Fruit fly (Drosophila melanogaster) whole organism, embryonic: ENCODE results near the gene CG32121.

Experiments
- CG10959 ChIP-seq: fragments of 200-800 bp; sonication (Bioruptor generic); IDR thresholded peaks from 2 replicates; pipeline ENCODE4 v1.3.6; 2022; ENCODE audit warnings: missing biosample characterization, missing genetic modification characterization
- CG10979 ChIP-seq: fragments of 200-800 bp; sonication (Bioruptor generic); optimal IDR thresholded peaks from 2 replicates; lab custom pipeline; 2018; ENCODE audit warnings: missing biosample characterization, mild to moderate bottlenecking, missing genetic modification characterization, moderate library complexity
- CG12155 ChIP-seq: fragments of 200-800 bp; sonication (Bioruptor generic); optimal IDR thresholded peaks from 3 replicates; lab custom pipeline; 2016; ENCODE audit warnings: missing biosample characterization, missing genetic modification characterization
- CG12391 ChIP-seq: fragments of 200-800 bp; sonication (Bioruptor generic); optimal IDR thresholded peaks from 3 replicates; lab custom pipeline; 2018; ENCODE audit warnings: missing biosample characterization, mild to moderate bottlenecking, missing genetic modification characterization, moderate library complexity
- CG13775 ChIP-seq: fragments of 200-800 bp; sonication (Bioruptor generic); optimal IDR thresholded peaks from 3 replicates; lab custom pipeline; 2017; ENCODE audit warnings: missing biosample characterization, mild to moderate bottlenecking, missing genetic modification characterization
- CG14441 ChIP-seq: fragments of 200-800 bp; sonication (Bioruptor generic); IDR thresholded peaks from 2 replicates; pipeline ENCODE4 v1.3.6; 2022; ENCODE audit warnings: missing biosample characterization, missing genetic modification characterization
- CG16815 ChIP-seq: fragments of 200-800 bp; sonication (Bioruptor generic); optimal IDR thresholded peaks from 3 replicates; lab custom pipeline; 2017; ENCODE audit warnings: missing biosample characterization, mild to moderate bottlenecking, missing genetic modification characterization
- CG2712 ChIP-seq: fragments of 200-800 bp; optimal IDR thresholded peaks from 3 replicates; lab custom pipeline; 2019; ENCODE audit warnings: missing biosample characterization, mild to moderate bottlenecking, missing genetic modification characterization, moderate library complexity
- CG34224 ChIP-seq: fragments of 200-800 bp; sonication (Bioruptor generic); IDR thresholded peaks from 3 replicates; pipeline ENCODE4 v1.3.6; 2022; ENCODE audit warnings: missing biosample characterization, missing genetic modification characterization; ENCODE audit not compliant: partially characterized antibody
- CG4360 ChIP-seq: fragments of 200-800 bp; sonication (Bioruptor generic); IDR thresholded peaks from 2 replicates; pipeline ENCODE4 v1.3.6; 2022; ENCODE audit warnings: missing biosample characterization, missing genetic modification characterization
- CG4424 ChIP-seq: fragments of 200-800 bp; sonication (Bioruptor generic); optimal IDR thresholded peaks from 3 replicates; lab custom pipeline; 2016; ENCODE audit warnings: missing biosample characterization, missing genetic modification characterization
- CG4707 ChIP-seq: fragments of 200-800 bp; sonication (Bioruptor generic); optimal IDR thresholded peaks from 2 replicates; lab custom pipeline; 2018; ENCODE audit warnings: missing biosample characterization, mild to moderate bottlenecking, missing genetic modification characterization, moderate library complexity
- CG6654 ChIP-seq: fragments of 200-800 bp; sonication (Bioruptor generic); optimal IDR thresholded peaks from 2 replicates; lab custom pipeline; 2017; ENCODE audit warnings: missing biosample characterization, mild to moderate bottlenecking, missing genetic modification characterization
- CG8388 ChIP-seq: fragments of 200-800 bp; sonication (Bioruptor generic); optimal IDR thresholded peaks from 2 replicates; lab custom pipeline; 2019; ENCODE audit warnings: missing biosample characterization, mild to moderate bottlenecking, missing genetic modification characterization, moderate library complexity
- CG9437 ChIP-seq: fragments of 200-800 bp; sonication (Bioruptor generic); optimal IDR thresholded peaks from 2 replicates; lab custom pipeline; 2018; ENCODE audit warnings: missing biosample characterization, mild to moderate bottlenecking, missing genetic modification characterization
- CG9727 ChIP-seq: fragments of 200-800 bp; sonication (Bioruptor generic); optimal IDR thresholded peaks from 3 replicates; lab custom pipeline; 2017; ENCODE audit warnings: missing biosample characterization, mild to moderate bottlenecking, missing genetic modification characterization
- Deaf1 ChIP-seq: fragments of 200-800 bp; optimal IDR thresholded peaks from 3 replicates; lab custom pipeline; 2019; ENCODE audit warnings: missing biosample characterization, mild to moderate bottlenecking, missing genetic modification characterization, moderate library complexity
- Fer1 ChIP-seq: fragments of 200-800 bp; sonication (Bioruptor generic); optimal IDR thresholded peaks from 2 replicates; lab custom pipeline; 2017; ENCODE audit warnings: missing biosample characterization, mild to moderate bottlenecking, missing genetic modification characterization
- Hmr ChIP-seq: fragments of 200-800 bp; sonication (Bioruptor generic); optimal IDR thresholded peaks from 3 replicates; lab custom pipeline; 2017; ENCODE audit warnings: mild to moderate bottlenecking, missing biosample characterization, missing genetic modification reagents, missing genetic modification characterization
- MTF-1 ChIP-seq: fragments of 200-800 bp; sonication (Bioruptor generic); optimal IDR thresholded peaks from 2 replicates; lab custom pipeline; 2018; ENCODE audit warnings: missing biosample characterization, mild to moderate bottlenecking, missing genetic modification characterization, borderline replicate concordance
- Sox100B ChIP-seq: fragments of 200-800 bp; sonication (Bioruptor generic); optimal IDR thresholded peaks from 3 replicates; lab custom pipeline; 2018; ENCODE audit warnings: missing biosample characterization, mild to moderate bottlenecking, missing genetic modification characterization
- Sox102F ChIP-seq: fragments of 200-800 bp; sonication (Bioruptor generic); optimal IDR thresholded peaks from 2 replicates; lab custom pipeline; 2018; ENCODE audit warnings: missing biosample characterization, mild to moderate bottlenecking, missing genetic modification characterization, moderate library complexity
- Ssrp ChIP-seq: fragments of 200-800 bp; sonication (Bioruptor generic); optimal IDR thresholded peaks from 2 replicates; lab custom pipeline; 2018; ENCODE audit warnings: missing biosample characterization, mild to moderate bottlenecking, missing genetic modification characterization, moderate library complexity
- Xbp1 ChIP-seq: fragments of 200-800 bp; sonication (Bioruptor generic); optimal IDR thresholded peaks from 3 replicates; lab custom pipeline; 2016; ENCODE audit warnings: missing biosample characterization, mild to moderate bottlenecking, missing genetic modification characterization
- Xrp1 ChIP-seq: fragments of 200-800 bp; sonication (Bioruptor generic); IDR thresholded peaks from 2 replicates; pipeline ENCODE4 v1.3.6; 2022; ENCODE audit warnings: missing biosample characterization, missing genetic modification characterization
- bcd ChIP-seq: fragments of 200-800 bp; sonication (Bioruptor generic); optimal IDR thresholded peaks from 2 replicates; lab custom pipeline; 2017; ENCODE audit warnings: missing biosample characterization, mild to moderate bottlenecking, missing genetic modification characterization
- cad ChIP-seq: fragments of >200 bp; optimal IDR thresholded peaks from 2 replicates; lab custom pipeline; 2017; ENCODE audit warnings: missing biosample characterization, missing genetic modification characterization
- dimm ChIP-seq: fragments of 200-800 bp; sonication (Bioruptor generic); IDR thresholded peaks from 2 replicates; pipeline ENCODE4 v1.3.6; 2022; ENCODE audit warnings: missing biosample characterization, missing genetic modification characterization
- dmrt11E ChIP-seq: fragments of 200-800 bp; sonication (Bioruptor generic); optimal IDR thresholded peaks from 3 replicates; lab custom pipeline; 2018; ENCODE audit warnings: missing biosample characterization, mild to moderate bottlenecking, missing genetic modification characterization, moderate library complexity
- dmrt99B ChIP-seq: fragments of 200-800 bp; sonication (Bioruptor generic); optimal IDR thresholded peaks from 2 replicates; lab custom pipeline; 2018; ENCODE audit warnings: missing biosample characterization, mild to moderate bottlenecking, missing genetic modification characterization, moderate library complexity
- ems ChIP-seq: fragments of 200-800 bp; sonication (Bioruptor generic); optimal IDR thresholded peaks from 3 replicates; lab custom pipeline; 2016; ENCODE audit warnings: missing biosample characterization, missing genetic modification characterization
- fru ChIP-seq: fragments of >200 bp; optimal IDR thresholded peaks from 2 replicates; lab custom pipeline; 2017
- gfzf ChIP-seq: fragments of 200-800 bp; sonication (Bioruptor generic); optimal IDR thresholded peaks from 2 replicates; lab custom pipeline; 2016; ENCODE audit warnings: missing biosample characterization, mild to moderate bottlenecking, missing genetic modification characterization, moderate library complexity
- jing ChIP-seq: fragments of 200-800 bp; sonication (Bioruptor generic); optimal IDR thresholded peaks from 2 replicates; lab custom pipeline; 2018; ENCODE audit warnings: missing biosample characterization, mild to moderate bottlenecking, missing genetic modification characterization
- jumu ChIP-seq: fragments of 200-800 bp; sonication (Bioruptor generic); optimal IDR thresholded peaks from 3 replicates; lab custom pipeline; 2016; ENCODE audit warnings: missing biosample characterization, missing genetic modification characterization
- lmd ChIP-seq: fragments of 200-800 bp; sonication (Bioruptor generic); IDR thresholded peaks from 2 replicates; pipeline ENCODE4 v1.3.6; 2022; ENCODE audit warnings: missing biosample characterization, missing genetic modification characterization
- nerfin-1 ChIP-seq: fragments of 200-800 bp; sonication (Bioruptor generic); optimal IDR thresholded peaks from 3 replicates; lab custom pipeline; 2019; ENCODE audit warnings: missing biosample characterization, mild to moderate bottlenecking, missing genetic modification characterization, moderate library complexity
- nmo ChIP-seq: fragments of 200-800 bp; sonication (Bioruptor generic); optimal IDR thresholded peaks from 2 replicates; lab custom pipeline; 2018; ENCODE audit warnings: missing biosample characterization, mild to moderate bottlenecking, missing genetic modification characterization, moderate library complexity
- org-1 ChIP-seq: fragments of 200-800 bp; sonication (Bioruptor generic); optimal IDR thresholded peaks from 2 replicates; lab custom pipeline; 2017; ENCODE audit warnings: missing biosample characterization, missing genetic modification characterization
- prd ChIP-seq, 3 experiments: fragments of >200 bp in 2 of 3; fragments of 200-800 bp in 1 of 3; sonication (Bioruptor generic) in 1 of 3; optimal IDR thresholded peaks in 2 of 3; IDR thresholded peaks in 1 of 3; 2 replicates in 2 of 3; 3 replicates in 1 of 3; pipeline versions ENCODE4 v1.3.6 to Lab custom; 2017 to 2022; ENCODE audit warnings: missing biosample characterization in 1 of 3, missing genetic modification characterization in 1 of 3
- schlank ChIP-seq: fragments of 200-800 bp; sonication (Bioruptor generic); optimal IDR thresholded peaks from 2 replicates; lab custom pipeline; 2018; ENCODE audit warnings: missing biosample characterization, mild to moderate bottlenecking, missing genetic modification characterization
- slp2 ChIP-seq: fragments of 200-800 bp; sonication (Bioruptor generic); optimal IDR thresholded peaks from 2 replicates; lab custom pipeline; 2016; ENCODE audit warnings: missing biosample characterization, missing genetic modification characterization
- sr ChIP-seq: fragments of 200-800 bp; sonication (Bioruptor generic); IDR thresholded peaks from 3 replicates; pipeline ENCODE4 v1.3.6; 2022; ENCODE audit warnings: missing biosample characterization, missing genetic modification characterization
- sug ChIP-seq: fragments of 200-800 bp; optimal IDR thresholded peaks from 2 replicates; lab custom pipeline; 2019; ENCODE audit warnings: missing biosample characterization, mild to moderate bottlenecking, missing genetic modification characterization, moderate library complexity
- tio ChIP-seq: fragments of 200-800 bp; sonication (Bioruptor generic); optimal IDR thresholded peaks from 2 replicates; lab custom pipeline; 2017; ENCODE audit warnings: missing biosample characterization, missing genetic modification characterization, inconsistent platforms
- tup ChIP-seq: fragments of 200-800 bp; sonication (Bioruptor generic); optimal IDR thresholded peaks from 2 replicates; lab custom pipeline; 2016; ENCODE audit warnings: missing biosample characterization, mild to moderate bottlenecking, missing genetic modification characterization, moderate library complexity
- tx ChIP-seq: fragments of 200-800 bp; sonication (Bioruptor generic); optimal IDR thresholded peaks from 2 replicates; lab custom pipeline; 2016; ENCODE audit warnings: missing biosample characterization, missing genetic modification characterization
- vvl ChIP-seq: fragments of 200-800 bp; sonication (Bioruptor generic); IDR thresholded peaks from 2 replicates; pipeline ENCODE4 v1.3.6; 2022; ENCODE audit warnings: missing biosample characterization, missing genetic modification characterization
- zen ChIP-seq: fragments of 200-800 bp; sonication (Bioruptor generic); optimal IDR thresholded peaks from 3 replicates; lab custom pipeline; 2018; ENCODE audit warnings: missing biosample characterization, mild to moderate bottlenecking, missing genetic modification characterization, moderate library complexity

Gene CG32121

dm6 chr3L:13403141-13403867 lies 18.8 kb downstream of the CG32121 start (continued):
- TF ChIP-seq CG12391 (tag; lab: Kevin White, UChicago) (peak; percentile 17), Sox102F (peak; percentile 20), jumu (GFP tag; lab: Kevin White, UChicago) (no peak), CG9437 (peak; percentile 11), CG6654 (GFP tag; lab: Kevin White, UChicago) (peak; percentile 25), CG16815 (peak; percentile 47), CG12155 (GFP tag; lab: Kevin White, UChicago) (no peak), Sox100B (GFP tag; lab: Kevin White, UChicago) (peak; percentile 49), sr (GFP tag; lab: Robert Waterston, UW) (peak; percentile 90), gfzf (GFP tag; lab: Kevin White, UChicago) (no peak), CG10959 (GFP tag; lab: Robert Waterston, UW) (0 out of 2 replicates have a peak, but pooled peaks have one; percentile 41), CG13775 (GFP tag; lab: Kevin White, UChicago) (peak; percentile 42), lmd (GFP tag; lab: Robert Waterston, UW) (no peak; the same call in 1 of the 2 replicates), tx (no peak), schlank (tag; lab: Kevin White, UChicago) (no peak), tup (GFP tag; lab: Kevin White, UChicago) (no peak), ems (GFP tag; lab: Kevin White, UChicago) (no peak), CG4424 (peak; percentile 10), CG4707 (GFP tag; lab: Kevin White, UChicago) (no peak), Xrp1 (GFP tag; lab: Robert Waterston, UW) (peak; percentile 40; the same call in 1 of the 2 replicates), slp2 (GFP tag; lab: Kevin White, UChicago) (peak; percentile 5), prd (optimal IDR thresholded peaks at IDR 0.05; lab: Kevin White, UChicago) (no peak), prd (GFP tag; IDR thresholded peaks at IDR 0.05; lab: Robert Waterston, UW) (peak; percentile 13; the same call in 1 of the 3 replicates), CG2712 (tag; lab: Kevin White, UChicago) (peak; percentile 70), nerfin-1 (tag; lab: Kevin White, UChicago) (peak; percentile 72), fru (lab: Kevin White, UChicago) (no peak), nmo (GFP tag; lab: Kevin White, UChicago) (peak; percentile 68), vvl (GFP tag; lab: Robert Waterston, UW) (0 out of 2 replicates have a peak, but pooled peaks have one; percentile 23), Hmr (GFP tag; lab: Kevin White, UChicago) (no peak), Fer1 (GFP tag; lab: Kevin White, UChicago) (no peak), dmrt99B (tag; lab: Kevin White, UChicago) (peak; percentile 52), zen (peak; percentile 2), CG4360 (GFP tag; lab: Robert Waterston, UW) (no peak), Deaf1 (tag; lab: Kevin White, UChicago) (peak; percentile 89), Xbp1 (GFP tag; lab: Kevin White, UChicago) (no peak), tio (GFP tag; lab: Kevin White, UChicago) (peak; percentile 22), dmrt11E (tag; lab: Kevin White, UChicago) (peak; percentile 70), cad (peak; percentile 57), CG34224 (GFP tag; lab: Robert Waterston, UW) (no peak), sug (tag; lab: Kevin White, UChicago) (no peak), dimm (GFP tag; lab: Robert Waterston, UW) (no peak), jing (GFP tag; lab: Kevin White, UChicago) (peak; percentile 10), CG9727 (GFP tag; lab: Kevin White, UChicago) (peak; percentile 69), org-1 (GFP tag; lab: Kevin White, UChicago) (no peak), MTF-1 (GFP tag; lab: Kevin White, UChicago) (peak; percentile 57), CG8388 (GFP tag; lab: Kevin White, UChicago) (peak; percentile 33), CG14441 (GFP tag; lab: Robert Waterston, UW) (no peak), CG10979 (tag; lab: Kevin White, UChicago) (peak; percentile 62), Ssrp (tag; lab: Kevin White, UChicago) (peak; percentile 19), bcd (GFP tag; lab: Kevin White, UChicago) (peak; percentile 21)
